Fruit fly (Drosophila melanogaster) whole organism, pupa: ENCODE data around the gene CG31600.

ENCODE experiments used
- CG10348 ChIP-seq: fragments of 200-800 bp; sonication (Bioruptor generic); IDR thresholded peaks from 2 replicates; pipeline ENCODE4 v1.3.6; 2022; ENCODE audit warnings: missing biosample characterization, missing genetic modification characterization
- CG12605 ChIP-seq: fragments of 200-800 bp; sonication (Bioruptor generic); IDR thresholded peaks from 2 replicates; pipeline ENCODE4 v1.3.6; 2022; ENCODE audit warnings: missing biosample characterization, missing genetic modification characterization
- CG13204 ChIP-seq: fragments of 200-800 bp; sonication (Bioruptor generic); optimal IDR thresholded peaks from 2 replicates; lab custom pipeline; 2018; ENCODE audit warnings: missing biosample characterization, mild to moderate bottlenecking, missing genetic modification characterization, moderate library complexity
- CG15710 ChIP-seq: fragments of 200-800 bp; sonication (Bioruptor generic); optimal IDR thresholded peaks from 2 replicates; lab custom pipeline; 2018; ENCODE audit warnings: missing biosample characterization, mild to moderate bottlenecking, missing genetic modification characterization, moderate library complexity
- CG17806 ChIP-seq: fragments of 200-800 bp; sonication (Bioruptor generic); optimal IDR thresholded peaks from 2 replicates; lab custom pipeline; 2018; ENCODE audit warnings: missing biosample characterization, mild to moderate bottlenecking, missing genetic modification characterization, moderate library complexity
- CG32121 ChIP-seq: fragments of 200-800 bp; sonication (Bioruptor generic); IDR thresholded peaks from 2 replicates; pipeline ENCODE4 v1.3.6; 2022; ENCODE audit warnings: missing biosample characterization, missing genetic modification characterization
- CG34367 ChIP-seq: fragments of 200-800 bp; sonication (Bioruptor generic); optimal IDR thresholded peaks from 2 replicates; lab custom pipeline; 2018; ENCODE audit warnings: missing biosample characterization, mild to moderate bottlenecking, missing genetic modification characterization
- CG4496 ChIP-seq: fragments of 200-800 bp; sonication (Bioruptor generic); IDR thresholded peaks from 3 replicates; pipeline ENCODE4 v1.3.6; 2022; ENCODE audit warnings: missing biosample characterization, missing genetic modification characterization
- CG8159 ChIP-seq: fragments of 200-800 bp; sonication (Bioruptor generic); optimal IDR thresholded peaks from 3 replicates; lab custom pipeline; 2018; ENCODE audit warnings: missing biosample characterization, mild to moderate bottlenecking, missing genetic modification characterization, moderate library complexity
- CG8301 ChIP-seq: fragments of 200-800 bp; sonication (Bioruptor generic); optimal IDR thresholded peaks from 2 replicates; lab custom pipeline; 2018; ENCODE audit warnings: missing biosample characterization, mild to moderate bottlenecking, missing genetic modification characterization
- CG9948 ChIP-seq: fragments of 200-800 bp; sonication (Bioruptor generic); optimal IDR thresholded peaks from 2 replicates; lab custom pipeline; 2018; ENCODE audit warnings: missing biosample characterization, mild to moderate bottlenecking, missing genetic modification characterization, moderate library complexity
- D1 ChIP-seq: fragments of 200-800 bp; sonication (Bioruptor generic); optimal IDR thresholded peaks from 2 replicates; lab custom pipeline; 2018; ENCODE audit warnings: missing biosample characterization, mild to moderate bottlenecking, missing genetic modification characterization, moderate library complexity
- EcR ChIP-seq: fragments of 200-800 bp; sonication (Bioruptor generic); optimal IDR thresholded peaks from 3 replicates; lab custom pipeline; 2019; ENCODE audit warnings: missing biosample characterization, missing genetic modification characterization, mild to moderate bottlenecking, moderate library complexity, missing genetic modification reagents
- Ets98B ChIP-seq: fragments of 200-800 bp; sonication (Bioruptor generic); IDR thresholded peaks from 2 replicates; pipeline ENCODE4 v1.3.6; 2022; ENCODE audit warnings: missing biosample characterization, missing genetic modification characterization
- Pif1A ChIP-seq: fragments of 200-800 bp; sonication (Bioruptor generic); optimal IDR thresholded peaks from 3 replicates; lab custom pipeline; 2016; ENCODE audit warnings: missing biosample characterization, missing genetic modification characterization
- Pif1B ChIP-seq: fragments of 200-800 bp; sonication (Bioruptor generic); optimal IDR thresholded peaks from 3 replicates; lab custom pipeline; 2016; ENCODE audit warnings: missing biosample characterization, missing genetic modification characterization
- Snoo ChIP-seq: fragments of 200-800 bp; sonication (Bioruptor generic); optimal IDR thresholded peaks from 3 replicates; lab custom pipeline; 2017; ENCODE audit warnings: missing biosample characterization, mild to moderate bottlenecking, missing genetic modification characterization, inconsistent platforms
- fd96Ca ChIP-seq: fragments of 200-800 bp; sonication (Bioruptor generic); IDR thresholded peaks from 3 replicates; pipeline ENCODE4 v1.3.6; 2022; ENCODE audit warnings: missing biosample characterization, missing genetic modification characterization
- gl ChIP-seq: fragments of 200-800 bp; sonication (Bioruptor generic); optimal IDR thresholded peaks from 2 replicates; lab custom pipeline; 2018; ENCODE audit warnings: missing biosample characterization, mild to moderate bottlenecking, missing genetic modification characterization
- rn ChIP-seq: fragments of 200-800 bp; sonication (Bioruptor generic); IDR thresholded peaks from 2 replicates; pipeline ENCODE4 v1.3.6; 2022; ENCODE audit warnings: missing biosample characterization, missing genetic modification characterization

The CG31600 gene

DNA sequence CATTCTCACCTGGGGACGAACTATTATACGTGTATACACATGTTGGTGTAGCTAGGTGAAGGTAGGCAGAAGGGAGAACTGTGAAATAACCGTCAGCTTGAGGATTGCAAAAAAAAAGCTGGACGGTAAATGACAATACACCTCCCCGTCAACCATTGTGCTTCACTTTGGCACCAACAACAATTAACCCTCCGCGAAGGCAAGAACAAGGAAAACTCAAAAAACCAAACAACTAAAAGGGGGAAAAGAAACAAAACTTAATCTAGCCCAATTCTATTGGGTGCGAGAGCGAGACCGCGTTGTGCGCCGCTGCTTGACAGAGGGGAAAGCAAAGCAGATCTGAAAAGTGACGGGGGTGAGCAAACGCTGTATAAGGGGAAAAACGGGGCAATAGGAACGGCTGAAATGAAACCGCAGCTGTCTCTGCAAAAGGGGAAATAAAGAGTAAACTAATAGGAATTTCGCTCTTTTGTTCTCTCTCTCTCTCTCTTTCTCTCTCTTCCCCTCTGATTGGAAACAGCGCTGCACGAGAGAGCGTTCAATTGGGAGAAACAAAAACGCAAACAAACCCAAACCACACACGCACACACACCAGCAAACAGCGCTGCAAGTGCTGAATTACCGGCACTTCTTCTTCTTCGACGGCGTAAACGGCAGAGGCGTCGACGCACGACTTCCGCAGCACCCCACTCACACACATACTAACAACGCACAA is 16.0 kb downstream of the CG31600 start:
- TF ChIP-seq CG13204 (GFP tag; lab: Kevin White, UChicago) = peak; percentile 60
- peak; percentile 54; the same call in 1 of the 2 replicates for TF ChIP-seq CG12605
- TF ChIP-seq CG8159 (tag; lab: Kevin White, UChicago) = no peak
- peak; percentile 72 for TF ChIP-seq fd96Ca (GFP tag; lab: Robert Waterston, UW)
- no peak for TF ChIP-seq D1 (tag; lab: Kevin White, UChicago)
- TF ChIP-seq, all 21 proteins: peak for 3

DNA sequence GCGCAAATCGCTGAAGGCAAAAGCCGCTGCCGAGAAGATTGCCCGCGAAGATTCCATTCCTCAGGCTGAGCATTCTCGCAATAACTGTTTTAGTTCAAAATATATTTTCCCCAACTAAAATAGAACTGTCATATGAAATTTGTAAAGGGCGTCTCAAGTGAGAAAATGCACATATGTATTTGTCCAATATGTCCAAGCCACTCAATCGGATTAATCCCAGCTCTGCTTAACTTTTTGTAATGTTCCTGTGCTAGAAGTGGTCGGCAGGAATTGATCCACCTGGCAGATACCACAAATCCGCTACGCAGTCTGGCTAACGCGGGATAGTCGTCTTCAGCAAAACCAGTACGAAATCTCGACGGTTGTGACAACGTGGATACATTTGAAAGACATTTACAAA is 17.0 kb downstream of the CG31600 start, which contains the start of gene CG11629:
Gene CG11629 (minus strand): TSS at position 101 of the 400 bp plus-strand sequence.
- TF ChIP-seq CG13204 (GFP tag; lab: Kevin White, UChicago) (no peak), Pif1A (GFP tag; lab: Kevin White, UChicago) (no peak), Ets98B (no peak), gl (tag; lab: Kevin White, UChicago) (no peak), CG9948 (tag; lab: Kevin White, UChicago) (no peak), D1 (tag; lab: Kevin White, UChicago) (no peak), CG34367 (no peak), CG15710 (no peak), rn (GFP tag; lab: Robert Waterston, UW) (no peak), Pif1B (GFP tag; lab: Kevin White, UChicago) (no peak)

DNA sequence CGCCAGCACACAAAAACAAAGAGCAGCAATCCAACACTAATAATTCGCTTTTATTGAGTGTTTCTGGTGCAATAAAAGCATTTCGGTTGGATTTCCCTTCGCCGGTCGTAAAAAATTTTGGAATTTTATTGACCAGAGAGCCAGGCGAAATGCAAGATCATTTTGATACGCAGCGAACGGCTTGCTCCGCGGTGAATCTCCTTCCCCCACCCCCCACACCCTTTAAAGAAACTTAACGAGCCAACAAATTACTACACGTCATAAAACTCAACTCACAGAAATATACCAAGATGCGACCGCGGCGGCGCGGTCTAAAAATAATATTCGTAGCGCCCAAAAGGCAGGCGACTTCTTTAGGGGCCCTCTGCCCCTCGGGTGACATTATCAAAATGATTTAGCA is 19.1 kb downstream of the CG31600 start:
- TF ChIP-seq CG8159 (tag; lab: Kevin White, UChicago) = no peak
- TF ChIP-seq CG15710 = no peak
- no peak for TF ChIP-seq CG9948 (tag; lab: Kevin White, UChicago)
- no peak for TF ChIP-seq D1 (tag; lab: Kevin White, UChicago)
- TF ChIP-seq EcR (GFP tag; lab: Kevin White, UChicago) = no peak
- TF ChIP-seq CG12605 = no peak
- no peak for TF ChIP-seq Snoo

DNA sequence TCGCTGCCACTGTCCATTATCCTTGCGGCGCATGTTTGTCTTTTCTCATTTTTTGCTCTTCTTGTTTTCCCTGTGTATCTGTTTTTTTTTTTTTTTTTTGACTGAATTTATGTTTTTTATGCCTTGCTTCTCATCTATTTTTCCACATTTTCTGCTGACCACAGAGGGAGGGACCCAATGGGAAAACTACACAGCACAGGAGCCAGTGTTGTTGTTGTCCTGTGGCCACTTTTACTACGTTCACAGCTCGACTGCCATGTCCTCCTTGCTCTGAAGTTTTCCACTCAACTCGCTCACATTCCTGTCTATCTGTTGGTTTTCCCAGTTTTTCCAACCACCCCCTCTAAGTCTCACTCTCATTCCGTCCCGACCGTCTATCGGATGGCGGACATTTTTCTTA is 25.0 kb downstream of the CG31600 start:
- TF ChIP-seq Pif1A (GFP tag; lab: Kevin White, UChicago) (no peak), CG15710 (no peak), CG17806 (tag; lab: Kevin White, UChicago) (no peak), CG12605 (no peak), fd96Ca (GFP tag; lab: Robert Waterston, UW) (no peak), CG8301 (tag; lab: Kevin White, UChicago) (no peak), gl (tag; lab: Kevin White, UChicago) (no peak), rn (GFP tag; lab: Robert Waterston, UW) (no peak), EcR (GFP tag; lab: Kevin White, UChicago) (no peak), Snoo (no peak), Pif1B (GFP tag; lab: Kevin White, UChicago) (no peak), CG32121 (GFP tag; lab: Robert Waterston, UW) (no peak), CG4496 (GFP tag; lab: Robert Waterston, UW) (no peak), CG13204 (GFP tag; lab: Kevin White, UChicago) (no peak), CG34367 (no peak), CG10348 (no peak)
- TF ChIP-seq, all 21 proteins: peak for 0

DNA sequence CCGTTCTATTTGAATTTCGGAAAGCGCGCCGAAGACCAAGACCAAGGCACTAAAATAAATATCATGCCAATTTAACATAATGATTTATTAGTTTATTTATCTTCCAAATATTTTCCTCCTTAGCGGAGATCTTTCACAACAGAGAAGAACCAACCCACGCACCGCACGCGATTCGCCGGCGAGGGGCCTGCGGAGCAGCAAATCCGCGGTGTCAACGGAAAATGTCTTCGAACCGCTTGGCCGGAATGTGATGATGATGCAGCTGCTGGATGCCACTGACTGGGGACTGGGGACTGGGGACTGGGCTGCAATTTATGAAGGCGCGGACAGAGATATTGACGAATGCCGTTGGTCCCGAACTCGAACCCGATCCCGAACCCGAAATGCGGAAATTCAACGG is 27.6 kb downstream of the CG31600 start:
- no peak for TF ChIP-seq D1 (tag; lab: Kevin White, UChicago)
- TF ChIP-seq rn (GFP tag; lab: Robert Waterston, UW) = no peak
- TF ChIP-seq Pif1A (GFP tag; lab: Kevin White, UChicago) = no peak
- TF ChIP-seq CG10348 = no peak
- TF ChIP-seq Pif1B (GFP tag; lab: Kevin White, UChicago) = no peak
- TF ChIP-seq gl (tag; lab: Kevin White, UChicago) = no peak
- no peak for TF ChIP-seq CG4496 (GFP tag; lab: Robert Waterston, UW)
- TF ChIP-seq CG32121 (GFP tag; lab: Robert Waterston, UW) = no peak
- no peak for TF ChIP-seq CG8301 (tag; lab: Kevin White, UChicago)
- no peak for TF ChIP-seq CG12605
- TF ChIP-seq EcR (GFP tag; lab: Kevin White, UChicago) = no peak
- TF ChIP-seq, all 21 proteins: peak for 0

DNA sequence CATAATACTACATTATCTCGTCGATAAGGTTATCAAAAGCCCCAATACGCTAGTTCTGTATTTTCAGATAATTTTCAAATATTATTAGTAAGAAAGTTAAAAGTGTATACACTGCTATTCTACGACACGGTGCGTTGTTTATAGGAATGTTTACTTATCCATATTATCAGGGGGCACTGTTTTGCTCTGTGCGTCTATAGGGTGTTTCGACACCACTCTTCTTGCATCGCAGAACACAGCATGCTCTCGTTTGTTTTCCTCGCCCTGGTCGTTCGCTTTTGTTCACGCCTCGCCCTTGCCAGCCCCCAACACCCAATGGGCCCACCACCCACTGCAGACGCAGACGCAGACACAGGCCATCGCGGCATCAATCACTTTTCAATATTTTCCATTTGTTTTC is 28.9 kb downstream of the CG31600 start:
- TF ChIP-seq CG8159 (tag; lab: Kevin White, UChicago) = no peak

DNA sequence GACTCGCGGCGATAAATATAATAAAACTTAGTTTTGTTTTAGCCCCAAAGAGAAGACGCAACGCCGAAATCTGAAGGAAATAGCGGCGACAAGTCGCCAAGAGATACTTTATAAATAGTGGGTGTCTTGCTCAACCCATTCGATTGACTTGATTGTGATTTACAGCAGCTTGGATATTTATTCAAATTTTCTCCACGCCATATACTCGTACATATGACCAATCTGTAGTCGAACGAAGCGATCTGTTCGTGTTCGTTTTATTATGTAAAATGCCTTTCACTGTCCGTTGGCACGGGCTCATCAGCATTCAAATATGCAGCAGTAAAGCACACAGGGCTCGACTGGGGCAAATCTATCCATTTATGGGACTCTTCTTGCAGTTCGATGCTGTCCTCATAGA is 29.7 kb downstream of the CG31600 start:
- TF ChIP-seq CG10348 = no peak
- TF ChIP-seq, all 21 proteins: peak for 0
